Fruit fly (Drosophila melanogaster) whole organism, embryonic: ENCODE data around the gene CG7120.

Experiments
- ATbp ChIP-seq: fragments of 200-800 bp; sonication (Bioruptor generic); optimal IDR thresholded peaks from 2 replicates; lab custom pipeline; 2017; ENCODE audit warnings: missing biosample characterization, mild to moderate bottlenecking, missing genetic modification characterization, missing genetic modification reagents
- Asciz ChIP-seq: fragments of 200-800 bp; sonication (Bioruptor generic); optimal IDR thresholded peaks from 2 replicates; lab custom pipeline; 2017; ENCODE audit warnings: missing biosample characterization, mild to moderate bottlenecking, missing genetic modification characterization, missing genetic modification reagents
- Bdp1 ChIP-seq: fragments of 200-800 bp; sonication (Bioruptor generic); optimal IDR thresholded peaks from 3 replicates; lab custom pipeline; 2016; ENCODE audit warnings: missing biosample characterization, missing genetic modification characterization
- CG10209 ChIP-seq: fragments of 200-800 bp; sonication (Bioruptor generic); optimal IDR thresholded peaks from 3 replicates; lab custom pipeline; 2017; ENCODE audit warnings: missing biosample characterization, mild to moderate bottlenecking, missing genetic modification characterization, missing genetic modification reagents
- CG12104 ChIP-seq: fragments of 200-800 bp; sonication (Bioruptor generic); optimal IDR thresholded peaks from 3 replicates; lab custom pipeline; 2016; ENCODE audit warnings: missing biosample characterization, missing genetic modification characterization
- CG12155 ChIP-seq: fragments of 200-800 bp; sonication (Bioruptor generic); optimal IDR thresholded peaks from 3 replicates; lab custom pipeline; 2016; ENCODE audit warnings: missing biosample characterization, missing genetic modification characterization
- CG13424 ChIP-seq: fragments of 200-800 bp; sonication (Bioruptor generic); optimal IDR thresholded peaks from 2 replicates; lab custom pipeline; 2019; ENCODE audit warnings: missing biosample characterization, mild to moderate bottlenecking, missing genetic modification characterization, moderate library complexity
- CG15514 ChIP-seq: fragments of 200-800 bp; sonication (Bioruptor generic); optimal IDR thresholded peaks from 3 replicates; lab custom pipeline; 2017; ENCODE audit warnings: missing biosample characterization, missing genetic modification characterization, mild to moderate bottlenecking, moderate library complexity, missing genetic modification reagents
- CG17912 ChIP-seq: fragments of 200-800 bp; sonication (Bioruptor generic); optimal IDR thresholded peaks from 2 replicates; lab custom pipeline; 2018; ENCODE audit warnings: missing biosample characterization, mild to moderate bottlenecking, missing genetic modification characterization
- CG1792 ChIP-seq: fragments of 200-800 bp; sonication (Bioruptor generic); optimal IDR thresholded peaks from 2 replicates; lab custom pipeline; 2016; ENCODE audit warnings: missing biosample characterization, missing genetic modification characterization
- CG2129 ChIP-seq: fragments of 200-800 bp; sonication (Bioruptor generic); IDR thresholded peaks from 2 replicates; pipeline ENCODE4 v1.3.6; 2022; ENCODE audit warnings: missing biosample characterization, missing genetic modification characterization; ENCODE audit not compliant: partially characterized antibody
- CG2889 ChIP-seq: fragments of 200-800 bp; sonication (Bioruptor generic); IDR thresholded peaks from 3 replicates; pipeline ENCODE4 v1.3.6; 2022; ENCODE audit warnings: missing biosample characterization, missing genetic modification characterization
- CG32772 ChIP-seq: fragments of 200-800 bp; sonication (Bioruptor generic); IDR thresholded peaks from 2 replicates; pipeline ENCODE4 v1.3.6; 2022; ENCODE audit warnings: missing biosample characterization, missing genetic modification characterization
- CG3281 ChIP-seq: fragments of 200-800 bp; sonication (Bioruptor generic); optimal IDR thresholded peaks from 3 replicates; lab custom pipeline; 2017; ENCODE audit warnings: missing biosample characterization, mild to moderate bottlenecking, missing genetic modification characterization
- CG5245 ChIP-seq: fragments of 200-800 bp; sonication (Bioruptor generic); optimal IDR thresholded peaks from 3 replicates; lab custom pipeline; 2016; ENCODE audit warnings: missing biosample characterization, missing genetic modification characterization
- CG6175 ChIP-seq: fragments of 200-800 bp; sonication (Bioruptor generic); IDR thresholded peaks from 3 replicates; pipeline ENCODE4 v1.3.6; 2022; ENCODE audit warnings: missing biosample characterization, missing genetic modification characterization
- CG6272 ChIP-seq: fragments of 200-800 bp; sonication (Bioruptor generic); IDR thresholded peaks from 2 replicates; pipeline ENCODE4 v1.3.6; 2022; ENCODE audit warnings: missing biosample characterization, missing genetic modification characterization
- CG7987 ChIP-seq: fragments of 200-800 bp; sonication (Bioruptor generic); optimal IDR thresholded peaks from 2 replicates; lab custom pipeline; 2018; ENCODE audit warnings: missing biosample characterization, mild to moderate bottlenecking, missing genetic modification characterization, moderate library complexity
- CG8089 ChIP-seq: fragments of 200-800 bp; sonication (Bioruptor generic); optimal IDR thresholded peaks from 3 replicates; lab custom pipeline; 2016; ENCODE audit warnings: missing biosample characterization, missing genetic modification characterization
- Dll ChIP-seq: fragments of 200-800 bp; sonication (Bioruptor generic); IDR thresholded peaks from 4 replicates; pipeline ENCODE4 v1.3.6; 2022; ENCODE audit warnings: missing biosample characterization, missing genetic modification characterization; ENCODE audit not compliant: partially characterized antibody
- Doc2 ChIP-seq: fragments of 200-800 bp; sonication (Bioruptor generic); IDR thresholded peaks from 2 replicates; pipeline ENCODE4 v1.3.6; 2022; ENCODE audit warnings: missing biosample characterization, missing genetic modification characterization
- Doc3 ChIP-seq: fragments of 200-800 bp; sonication (Bioruptor generic); IDR thresholded peaks from 3 replicates; pipeline ENCODE4 v1.3.6; 2022; ENCODE audit warnings: missing biosample characterization, missing genetic modification characterization; ENCODE audit not compliant: partially characterized antibody
- Gsc ChIP-seq: fragments of 200-800 bp; sonication (Bioruptor generic); IDR thresholded peaks from 2 replicates; pipeline ENCODE4 v1.3.6; 2022; ENCODE audit warnings: missing biosample characterization, missing genetic modification characterization
- MTF-1 ChIP-seq: fragments of 200-800 bp; sonication (Bioruptor generic); optimal IDR thresholded peaks from 2 replicates; lab custom pipeline; 2018; ENCODE audit warnings: missing biosample characterization, mild to moderate bottlenecking, missing genetic modification characterization, borderline replicate concordance
- NC2α ChIP-seq: fragments of 200-800 bp; sonication (Bioruptor generic); optimal IDR thresholded peaks from 2 replicates; lab custom pipeline; 2016; ENCODE audit warnings: missing biosample characterization, missing genetic modification characterization
- Neu2 ChIP-seq: fragments of 200-800 bp; sonication (Bioruptor generic); optimal IDR thresholded peaks from 3 replicates; lab custom pipeline; 2016; ENCODE audit warnings: missing biosample characterization, missing genetic modification characterization, borderline replicate concordance
- Scr ChIP-seq: fragments of 200-800 bp; sonication (Bioruptor generic); IDR thresholded peaks from 2 replicates; pipeline ENCODE4 v1.3.6; 2022; ENCODE audit warnings: missing biosample characterization, missing genetic modification characterization; ENCODE audit not compliant: partially characterized antibody
- cas ChIP-seq: fragments of 200-800 bp; sonication (Bioruptor generic); IDR thresholded peaks from 2 replicates; pipeline ENCODE4 v1.3.6; 2022; ENCODE audit warnings: missing biosample characterization, missing genetic modification characterization
- chif ChIP-seq, 2 experiments: fragments of 200-800 bp; sonication (Bioruptor generic); optimal IDR thresholded peaks; 3 replicates each; lab custom pipeline; 2016; ENCODE audit warnings: missing biosample characterization in 2 of 2, missing genetic modification characterization in 2 of 2
- da ChIP-seq: fragments of 200-800 bp; sonication (Bioruptor generic); optimal IDR thresholded peaks from 2 replicates; lab custom pipeline; 2016; ENCODE audit warnings: missing biosample characterization, missing genetic modification characterization
- eve ChIP-seq, 2 experiments: fragments of >200 bp; optimal IDR thresholded peaks; 2 replicates each; lab custom pipeline; 2017; ENCODE audit warnings: missing biosample characterization in 2 of 2, missing genetic modification characterization in 2 of 2
- fd3F ChIP-seq: fragments of 200-800 bp; sonication (Bioruptor generic); optimal IDR thresholded peaks from 2 replicates; lab custom pipeline; 2018; ENCODE audit warnings: missing biosample characterization, mild to moderate bottlenecking, missing genetic modification characterization, moderate library complexity
- fru ChIP-seq: fragments of >200 bp; optimal IDR thresholded peaks from 2 replicates; lab custom pipeline; 2017
- grn ChIP-seq: fragments of 200-800 bp; sonication (Bioruptor generic); optimal IDR thresholded peaks from 3 replicates; lab custom pipeline; 2017; ENCODE audit warnings: missing biosample characterization, missing genetic modification characterization
- gsb ChIP-seq: fragments of 200-800 bp; sonication (Bioruptor generic); IDR thresholded peaks from 2 replicates; pipeline ENCODE4 v1.3.6; 2022; ENCODE audit warnings: missing biosample characterization, missing genetic modification characterization
- her ChIP-seq: fragments of 200-800 bp; sonication (Bioruptor generic); optimal IDR thresholded peaks from 2 replicates; lab custom pipeline; 2016; ENCODE audit warnings: missing biosample characterization, missing genetic modification characterization
- hkb ChIP-seq, 2 experiments: fragments of 200-800 bp in 1 of 2; fragments of >200 bp in 1 of 2; sonication (Bioruptor generic) in 1 of 2; IDR thresholded peaks in 1 of 2; optimal IDR thresholded peaks in 1 of 2; 2 replicates each; pipeline versions ENCODE4 v1.3.6 to Lab custom; 2017 to 2022; ENCODE audit warnings: missing biosample characterization in 1 of 2, missing genetic modification characterization in 1 of 2
- kay ChIP-seq: fragments of 200-800 bp; sonication (Bioruptor generic); optimal IDR thresholded peaks from 2 replicates; lab custom pipeline; 2016; ENCODE audit warnings: missing biosample characterization, missing genetic modification characterization
- knrl ChIP-seq: fragments of 200-800 bp; sonication (Bioruptor generic); IDR thresholded peaks from 3 replicates; pipeline ENCODE4 v1.3.6; 2022; ENCODE audit warnings: missing biosample characterization, missing genetic modification characterization; ENCODE audit not compliant: partially characterized antibody
- lbe ChIP-seq: fragments of 200-800 bp; sonication (Bioruptor generic); optimal IDR thresholded peaks from 2 replicates; lab custom pipeline; 2016; ENCODE audit warnings: missing biosample characterization, mild to moderate bottlenecking, missing genetic modification characterization
- mam ChIP-seq: fragments of 200-800 bp; sonication (Bioruptor generic); optimal IDR thresholded peaks from 3 replicates; lab custom pipeline; 2016; ENCODE audit warnings: missing biosample characterization, missing genetic modification characterization
- nerfin-2 ChIP-seq: fragments of 200-800 bp; sonication (Bioruptor generic); IDR thresholded peaks from 2 replicates; pipeline ENCODE4 v1.3.6; 2022; ENCODE audit warnings: missing biosample characterization, missing genetic modification characterization; ENCODE audit not compliant: partially characterized antibody
- onecut ChIP-seq: fragments of 200-800 bp; sonication (Bioruptor generic); IDR thresholded peaks from 2 replicates; pipeline ENCODE4 v1.3.6; 2022; ENCODE audit warnings: missing biosample characterization, missing genetic modification characterization
- pum ChIP-seq: fragments of 200-800 bp; sonication (Bioruptor generic); optimal IDR thresholded peaks from 2 replicates; lab custom pipeline; 2016; ENCODE audit warnings: missing biosample characterization, missing genetic modification characterization
- sisA ChIP-seq: fragments of 200-800 bp; sonication (Bioruptor generic); IDR thresholded peaks from 2 replicates; pipeline ENCODE4 v1.3.6; 2022; ENCODE audit warnings: missing biosample characterization, missing genetic modification characterization
- toy ChIP-seq: fragments of 200-800 bp; sonication (Bioruptor generic); IDR thresholded peaks from 2 replicates; pipeline ENCODE4 v1.3.6; 2022; ENCODE audit warnings: missing biosample characterization, missing genetic modification characterization
- wek ChIP-seq: fragments of 200-800 bp; sonication (Bioruptor generic); optimal IDR thresholded peaks from 3 replicates; lab custom pipeline; 2018; ENCODE audit warnings: missing biosample characterization, mild to moderate bottlenecking, missing genetic modification characterization, moderate library complexity
- zfh2 ChIP-seq: fragments of 200-800 bp; sonication (Bioruptor generic); optimal IDR thresholded peaks from 2 replicates; lab custom pipeline; 2016; ENCODE audit warnings: missing biosample characterization, missing genetic modification characterization

CG7120 gene

DNA sequence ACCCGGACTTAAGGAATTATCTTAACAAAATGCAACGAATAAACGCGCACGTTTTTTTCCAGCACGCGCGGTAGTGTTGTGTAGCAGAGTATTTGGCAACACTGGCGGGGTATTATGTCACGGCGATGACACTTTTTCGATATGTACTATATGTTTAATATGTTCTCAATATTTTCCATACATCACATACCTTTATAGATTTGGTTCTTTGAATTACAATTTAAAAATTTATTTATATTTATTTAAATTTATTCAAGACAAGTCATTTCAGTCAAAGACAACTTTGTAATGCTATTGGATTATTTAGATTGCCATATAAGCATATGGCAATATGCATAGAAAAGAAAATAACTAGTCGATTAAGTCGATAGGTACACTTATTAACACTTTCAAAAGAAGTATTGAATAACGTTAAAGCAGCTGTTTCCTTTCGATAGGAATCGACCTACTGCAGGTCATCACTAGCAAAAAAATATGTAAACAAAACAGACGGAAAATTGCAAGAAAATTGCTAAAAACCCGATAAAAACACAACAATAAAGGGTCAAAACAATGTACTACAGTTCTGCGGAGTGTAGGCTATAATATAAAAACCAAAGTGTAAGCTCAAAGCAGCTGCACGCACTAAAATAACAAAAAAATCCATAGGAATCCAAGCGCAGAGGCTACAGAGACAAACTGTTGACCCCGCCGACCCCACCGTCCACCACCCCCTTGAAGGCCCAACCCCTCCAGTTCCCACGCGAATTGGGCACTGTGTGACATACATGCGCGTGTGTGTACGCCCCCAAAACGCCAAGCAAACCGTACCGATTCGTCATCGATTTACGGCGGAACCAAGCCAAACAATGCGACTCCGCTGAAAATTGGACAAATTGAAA lies 49.5 kb upstream of the CG7120 start, which contains the start of the genes CG7182 and GAPcenA (continued):
- TF ChIP-seq CG12104 (GFP tag; lab: Kevin White, UChicago) (peak; percentile 77), fru (lab: Kevin White, UChicago) (no peak), CG32772 (GFP tag; lab: Robert Waterston, UW) (peak; percentile 33; the same call in 1 of the 2 replicates), onecut (GFP tag; lab: Robert Waterston, UW) (peak; percentile 66; the same call in 1 of the 2 replicates), sisA (peak; percentile 58), cas (GFP tag; lab: Robert Waterston, UW) (no peak), CG8089 (GFP tag; lab: Kevin White, UChicago) (no peak), Bdp1 (GFP tag; lab: Kevin White, UChicago) (no peak), CG7987 (GFP tag; lab: Kevin White, UChicago) (no peak), CG2129 (GFP tag; lab: Robert Waterston, UW) (0 out of 2 replicates have a peak, but pooled peaks have one; percentile 31), CG10209 (GFP tag; lab: Kevin White, UChicago) (peak; percentile 69), Doc3 (GFP tag; lab: Robert Waterston, UW) (0 out of 3 replicates have a peak, but pooled peaks have one; percentile 48), hkb (optimal IDR thresholded peaks at IDR 0.05; lab: Kevin White, UChicago) (no peak), hkb (GFP tag; IDR thresholded peaks at IDR 0.05; lab: Robert Waterston, UW) (no peak), Gsc (GFP tag; lab: Robert Waterston, UW) (no peak), Scr (GFP tag; lab: Robert Waterston, UW) (peak; percentile 72), CG12155 (GFP tag; lab: Kevin White, UChicago) (peak; percentile 72), grn (no peak), fd3F (GFP tag; lab: Kevin White, UChicago) (peak; percentile 68), gsb (GFP tag; lab: Robert Waterston, UW) (no peak), CG1792 (no peak), her (GFP tag; lab: Kevin White, UChicago) (peak; percentile 2), CG2889 (no peak), da (GFP tag; lab: Kevin White, UChicago) (no peak), CG5245 (GFP tag; lab: Kevin White, UChicago) (peak; percentile 34), nerfin-2 (GFP tag; lab: Robert Waterston, UW) (peak; percentile 61; the same call in 1 of the 2 replicates), Dll (GFP tag; lab: Robert Waterston, UW) (peak; percentile 72), CG6272 (GFP tag; lab: Robert Waterston, UW) (peak; percentile 26; the same call in 1 of the 2 replicates), chif (GFP tag; optimal IDR thresholded peaks at IDR 0.05; lab: Kevin White, UChicago) (peak; percentile 1 to 15), eve (GFP tag; optimal IDR thresholded peaks at IDR 0.05; lab: Kevin White, UChicago) (no peak), CG15514 (GFP tag; lab: Kevin White, UChicago) (peak; percentile 53), CG13424 (tag; lab: Kevin White, UChicago) (peak; percentile 79), pum (GFP tag; lab: Kevin White, UChicago) (peak; percentile 4), knrl (peak; percentile 71; the same call in 2 of the 3 replicates), NC2α (no peak), CG17912 (GFP tag; lab: Kevin White, UChicago) (no peak), CG3281 (peak; percentile 67), ATbp (GFP tag; lab: Kevin White, UChicago) (peak; percentile 16), toy (GFP tag; lab: Robert Waterston, UW) (no peak), Doc2 (GFP tag; lab: Robert Waterston, UW) (no peak), MTF-1 (no peak), lbe (peak; percentile 76), kay (peak; percentile 33), wek (GFP tag; lab: Kevin White, UChicago) (no peak), CG6175 (GFP tag; lab: Robert Waterston, UW) (no peak), Asciz (peak; percentile 47), zfh2 (peak; percentile 41), mam (GFP tag; lab: Kevin White, UChicago) (peak; percentile 73), Neu2 (GFP tag; lab: Kevin White, UChicago) (no peak)
